Worm (Caenorhabditis elegans) whole organism, L2 larva: ENCODE results near the gene osm-5.
A peak's percentile ranks its signal among the peaks of the same experiment; 100 is the strongest.

Source experiments
- C34F6.9 ChIP-seq: fragments of 150-350 bp; optimal IDR thresholded peaks from 2 replicates; lab custom pipeline; 2014; ENCODE audit warnings: missing biosample characterization, missing genetic modification characterization
- F13H6.1 ChIP-seq: sonication (generic microtip); optimal IDR thresholded peaks from 2 replicates; lab custom pipeline; 2016; ENCODE audit warnings: missing genetic modification characterization, missing compliant biosample characterization
- ZK546.5 ChIP-seq: sonication (generic microtip); optimal IDR thresholded peaks from 2 replicates; lab custom pipeline; 2017; ENCODE audit warnings: missing biosample characterization, missing genetic modification characterization
- aly-2 ChIP-seq: fragments of 150-350 bp; optimal IDR thresholded peaks from 2 replicates; lab custom pipeline; 2014; ENCODE audit warnings: missing biosample characterization, missing genetic modification characterization
- ama-1 ChIP-seq: fragments of 150-350 bp; optimal IDR thresholded peaks from 2 replicates; lab custom pipeline; 2018; ENCODE audit warnings: inconsistent platforms
- blmp-1 ChIP-seq: sonication (generic microtip); optimal IDR thresholded peaks from 2 replicates; lab custom pipeline; 2017; ENCODE audit warnings: missing genetic modification characterization, mild to moderate bottlenecking, missing compliant biosample characterization, antibody characterized with exemption, moderate library complexity; ENCODE audit not compliant: insufficient read depth
- ceh-16 ChIP-seq: fragments of 150-350 bp; optimal IDR thresholded peaks from 2 replicates; lab custom pipeline; 2014; ENCODE audit warnings: missing biosample characterization, missing genetic modification characterization
- ceh-82 ChIP-seq: fragments of 150-350 bp; optimal IDR thresholded peaks from 2 replicates; lab custom pipeline; 2014; ENCODE audit warnings: missing biosample characterization, missing genetic modification characterization
- dmd-4 ChIP-seq: sonication (generic microtip); optimal IDR thresholded peaks from 2 replicates; lab custom pipeline; 2017; ENCODE audit warnings: missing biosample characterization, missing genetic modification characterization
- egl-27 ChIP-seq: sonication (generic microtip); optimal IDR thresholded peaks from 3 replicates; lab custom pipeline; 2017; ENCODE audit warnings: missing biosample characterization, missing genetic modification reagents, missing genetic modification characterization
- elt-1 ChIP-seq: fragments of 150-350 bp; optimal IDR thresholded peaks from 2 replicates; lab custom pipeline; 2014; ENCODE audit warnings: missing biosample characterization, missing genetic modification characterization
- fos-1 ChIP-seq: fragments of 150-350 bp; optimal IDR thresholded peaks from 2 replicates; lab custom pipeline; 2014; ENCODE audit warnings: missing biosample characterization, missing genetic modification characterization
- lin-11 ChIP-seq: fragments of 150-350 bp; sonication (generic microtip); optimal IDR thresholded peaks from 2 replicates; lab custom pipeline; 2014; ENCODE audit warnings: missing biosample characterization, missing genetic modification characterization, inconsistent platforms, mixed read lengths
- lin-13 ChIP-seq: fragments of 150-350 bp; optimal IDR thresholded peaks from 2 replicates; lab custom pipeline; 2014; ENCODE audit warnings: missing biosample characterization, missing genetic modification reagents, missing genetic modification characterization
- lin-39 ChIP-seq: fragments of 150-350 bp; optimal IDR thresholded peaks from 2 replicates; lab custom pipeline; 2014; ENCODE audit warnings: missing biosample characterization, missing genetic modification reagents, missing genetic modification characterization
- lsy-2 ChIP-seq, 2 experiments: fragments of 150-350 bp in 1 of 2; sonication (generic microtip) in 1 of 2; optimal IDR thresholded peaks; 2 replicates each; lab custom pipeline; 2014 to 2017; ENCODE audit warnings: missing biosample characterization in 2 of 2, missing genetic modification characterization in 2 of 2
- mab-5 ChIP-seq: fragments of 150-350 bp; optimal IDR thresholded peaks from 2 replicates; lab custom pipeline; 2014; ENCODE audit warnings: missing biosample characterization, missing genetic modification characterization
- mdl-1 ChIP-seq, 2 experiments: fragments of 150-350 bp in 1 of 2; sonication (generic microtip) in 1 of 2; optimal IDR thresholded peaks; 2 replicates each; lab custom pipeline; 2017; ENCODE audit warnings: missing biosample characterization in 2 of 2, missing genetic modification characterization in 2 of 2
- nhr-12 ChIP-seq: fragments of 150-350 bp; optimal IDR thresholded peaks from 2 replicates; lab custom pipeline; 2014; ENCODE audit warnings: missing biosample characterization, missing genetic modification characterization
- nhr-129 ChIP-seq: fragments of 150-350 bp; optimal IDR thresholded peaks from 2 replicates; lab custom pipeline; 2014; ENCODE audit warnings: missing biosample characterization, missing genetic modification characterization
- nhr-21 ChIP-seq: fragments of 150-350 bp; optimal IDR thresholded peaks from 2 replicates; lab custom pipeline; 2014; ENCODE audit warnings: missing biosample characterization, missing genetic modification characterization
- nhr-237 ChIP-seq: fragments of 150-350 bp; optimal IDR thresholded peaks from 2 replicates; lab custom pipeline; 2014; ENCODE audit warnings: missing biosample characterization, missing genetic modification characterization
- nhr-25 ChIP-seq: fragments of 150-350 bp; sonication (generic microtip); optimal IDR thresholded peaks from 3 replicates; lab custom pipeline; 2014; ENCODE audit warnings: missing biosample characterization, missing genetic modification characterization
- nhr-77 ChIP-seq: fragments of 150-350 bp; optimal IDR thresholded peaks from 2 replicates; lab custom pipeline; 2014; ENCODE audit warnings: missing biosample characterization, missing genetic modification characterization
- skn-1 ChIP-seq: sonication (generic microtip); optimal IDR thresholded peaks from 2 replicates; lab custom pipeline; 2017; ENCODE audit warnings: missing biosample characterization, missing genetic modification characterization
- sma-3 ChIP-seq: sonication (generic microtip); optimal IDR thresholded peaks from 2 replicates; lab custom pipeline; 2016; ENCODE audit warnings: missing genetic modification reagents, missing genetic modification characterization, missing compliant biosample characterization
- sma-9 ChIP-seq, 2 experiments: fragments of 150-350 bp in 1 of 2; sonication (generic microtip) in 1 of 2; optimal IDR thresholded peaks; 2 replicates each; lab custom pipeline; 2014 to 2016; ENCODE audit warnings: missing genetic modification characterization in 2 of 2, mild to moderate bottlenecking in 1 of 2, missing biosample characterization in 1 of 2, missing compliant biosample characterization in 1 of 2, missing genetic modification reagents in 1 of 2, moderate library complexity in 1 of 2
- snpc-4 ChIP-seq: fragments of 150-350 bp; optimal IDR thresholded peaks from 2 replicates; lab custom pipeline; 2014; ENCODE audit warnings: missing biosample characterization, missing genetic modification characterization
- unc-39 ChIP-seq: fragments of 150-350 bp; optimal IDR thresholded peaks from 2 replicates; lab custom pipeline; 2014; ENCODE audit warnings: missing biosample characterization, missing genetic modification characterization
- unc-62 ChIP-seq: fragments of 150-350 bp; optimal IDR thresholded peaks from 2 replicates; lab custom pipeline; 2014; ENCODE audit warnings: missing biosample characterization, missing genetic modification reagents, missing genetic modification characterization
- zag-1 ChIP-seq: fragments of 150-350 bp; optimal IDR thresholded peaks from 2 replicates; lab custom pipeline; 2014; ENCODE audit warnings: missing biosample characterization, missing genetic modification characterization
- ztf-1 ChIP-seq: fragments of 200-800 bp; sonication (Bioruptor generic); conservative IDR thresholded peaks from 2 replicates; pipeline ENCODE4 v1.3.6; 2022; ENCODE audit warnings: missing genetic modification characterization, missing compliant biosample characterization
- ztf-11 ChIP-seq: sonication (generic microtip); optimal IDR thresholded peaks from 2 replicates; lab custom pipeline; 2017; ENCODE audit warnings: missing biosample characterization, missing genetic modification characterization

The osm-5 gene

DNA sequence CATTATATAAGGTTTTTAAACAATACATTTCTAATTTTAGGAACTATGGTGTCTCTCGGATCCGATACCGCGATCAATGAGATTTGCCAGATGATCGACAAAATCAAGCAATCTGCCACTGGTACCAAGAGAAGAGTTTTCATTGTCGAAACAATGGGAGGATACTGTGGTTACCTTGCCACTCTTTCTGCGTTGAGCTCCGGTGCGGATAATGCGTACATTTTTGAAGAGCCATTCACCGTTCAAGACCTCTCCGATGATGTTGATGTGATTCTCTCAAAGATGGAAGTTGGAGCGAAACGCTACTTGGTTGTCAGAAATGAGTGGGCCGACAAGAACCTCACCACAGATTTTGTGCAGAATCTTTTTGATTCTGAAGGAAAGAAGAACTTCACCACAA is 40.5 kb upstream of the osm-5 start:
- no peak for TF ChIP-seq ceh-16 (tag; lab: Kevin White, UChicago)
- TF ChIP-seq egl-27 (tag; lab: Kevin White, UChicago) = no peak

DNA sequence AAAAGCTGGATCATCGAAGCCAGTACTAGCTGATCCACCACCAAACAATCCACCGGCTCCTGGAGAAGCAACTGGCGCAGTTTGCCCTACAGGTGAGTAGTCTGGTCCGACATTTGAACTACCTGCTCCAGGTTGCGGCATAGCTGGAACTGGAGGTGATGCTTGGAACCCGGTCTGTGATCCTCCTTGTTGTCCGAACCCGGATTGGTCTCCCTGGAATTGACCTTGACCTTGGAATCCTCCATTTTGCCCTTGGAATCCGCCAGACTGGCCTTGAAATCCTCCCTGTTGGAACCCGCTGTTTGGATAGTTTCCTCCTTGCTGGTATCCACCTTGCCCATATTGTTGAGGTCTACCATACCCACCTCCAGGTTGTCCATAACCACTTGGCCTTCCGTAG is 38.1 kb upstream of the osm-5 start:
- TF ChIP-seq aly-2 (tag; lab: Kevin White, UChicago) = no peak
- TF ChIP-seq mdl-1 (tag; optimal IDR thresholded peaks at IDR 0.05; lab: Kevin White, UChicago) = no peak
- no peak for TF ChIP-seq lin-11
- TF ChIP-seq nhr-129 (tag; lab: Kevin White, UChicago) = no peak
- TF ChIP-seq skn-1 (tag; lab: Kevin White, UChicago) = no peak
- TF ChIP-seq blmp-1 (tag; lab: Kevin White, UChicago) = no peak
- no peak for TF ChIP-seq zag-1 (tag; lab: Kevin White, UChicago)
- no peak for TF ChIP-seq sma-3 (GFP tag; lab: Kevin White, UChicago)
- no peak for TF ChIP-seq nhr-21 (tag; lab: Kevin White, UChicago)
- no peak for TF ChIP-seq nhr-237
- TF ChIP-seq C34F6.9 (tag; lab: Kevin White, UChicago) = no peak
- no peak for TF ChIP-seq ztf-11 (tag; lab: Kevin White, UChicago)
- TF ChIP-seq ceh-82 (tag; lab: Kevin White, UChicago) = no peak
- no peak for TF ChIP-seq F13H6.1 (tag; lab: Kevin White, UChicago)
- TF ChIP-seq lsy-2 (tag; optimal IDR thresholded peaks at IDR 0.05; lab: Kevin White, UChicago) = no peak
- no peak for TF ChIP-seq mab-5 (tag; lab: Kevin White, UChicago)

DNA sequence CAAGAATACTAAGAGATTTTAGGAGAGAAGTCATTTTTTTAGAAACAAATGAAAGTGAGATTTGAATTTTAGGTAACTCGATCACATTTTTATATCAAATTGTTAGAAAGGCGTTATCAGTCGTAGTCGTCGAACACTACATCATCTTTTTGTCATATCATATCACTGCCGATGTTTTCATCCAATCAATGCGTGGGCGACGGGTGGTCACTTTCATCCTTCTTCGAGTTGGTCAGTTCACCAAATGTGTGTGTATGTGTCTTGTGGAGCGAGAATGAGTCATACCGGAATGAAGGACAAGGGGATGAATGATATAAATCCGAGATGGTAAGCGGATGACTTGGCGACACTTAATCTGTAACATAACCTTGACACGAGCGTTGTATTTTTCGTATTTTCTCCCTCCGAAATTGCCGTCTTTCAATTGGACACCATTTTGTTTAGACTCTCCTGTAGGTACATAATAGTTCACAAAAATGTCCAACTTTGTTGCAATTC is 37.5 kb upstream of the osm-5 start, which contains the start of the genes Y41G9A.10 and Y41G9A.5:
Y41G9A.10 (minus strand) TSS at position 51 of the 498 bp plus-strand sequence.
Y41G9A.5 (plus strand) TSS at position 160 of the 498 bp plus-strand sequence.
- TF ChIP-seq lin-11 = no peak
- peak; percentile 36 for TF ChIP-seq blmp-1 (tag; lab: Kevin White, UChicago)
- peak; percentile 22 for TF ChIP-seq nhr-25 (tag; lab: Kevin White, UChicago)
- TF ChIP-seq nhr-129 (tag; lab: Kevin White, UChicago) = peak; percentile 31
- TF ChIP-seq sma-3 (GFP tag; lab: Kevin White, UChicago) = peak; percentile 61
- peak; percentile 34 for TF ChIP-seq fos-1
- TF ChIP-seq elt-1 (tag; lab: Kevin White, UChicago) = no peak
- TF ChIP-seq nhr-21 (tag; lab: Kevin White, UChicago) = peak; percentile 38
- TF ChIP-seq sma-9 (GFP tag; optimal IDR thresholded peaks at IDR 0.05; lab: Kevin White, UChicago) = peak; percentile 44
- TF ChIP-seq sma-9 (tag; optimal IDR thresholded peaks at IDR 0.05; lab: Kevin White, UChicago) = no peak
- no peak for TF ChIP-seq lin-13 (GFP tag; lab: Kevin White, UChicago)
- no peak for TF ChIP-seq ama-1 (lab: Kevin White, UChicago)

DNA sequence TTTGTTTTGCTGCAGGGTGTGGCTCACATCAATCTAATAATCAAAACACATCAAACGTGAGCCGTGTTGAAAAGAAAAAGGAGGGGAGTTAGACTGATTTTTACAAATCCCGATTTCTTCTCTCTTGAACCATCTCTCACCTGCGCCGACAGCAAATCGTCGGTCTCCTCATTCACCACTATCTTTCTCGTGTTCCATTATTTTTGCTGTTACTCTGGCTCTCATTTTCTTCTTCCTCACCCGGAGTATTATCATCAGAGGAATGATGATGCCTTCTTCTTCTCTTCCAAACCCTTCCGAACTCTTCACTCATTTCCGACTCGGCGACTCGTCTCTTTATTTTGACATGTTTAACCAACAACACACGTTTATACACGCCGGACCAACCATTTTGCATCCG is 33.8 kb upstream of the osm-5 start:
- TF ChIP-seq unc-39 (tag; lab: Kevin White, UChicago) (no peak), sma-9 (GFP tag; optimal IDR thresholded peaks at IDR 0.05; lab: Kevin White, UChicago) (peak; percentile 32), sma-9 (tag; optimal IDR thresholded peaks at IDR 0.05; lab: Kevin White, UChicago) (no peak), ceh-82 (tag; lab: Kevin White, UChicago) (no peak), unc-62 (GFP tag; lab: Kevin White, UChicago) (no peak), nhr-25 (tag; lab: Kevin White, UChicago) (no peak), lin-13 (GFP tag; lab: Kevin White, UChicago) (no peak), ztf-1 (GFP tag; lab: Robert Waterston, UW) (no peak), nhr-237 (no peak), F13H6.1 (tag; lab: Kevin White, UChicago) (peak; percentile 45), lsy-2 (tag; optimal IDR thresholded peaks at IDR 0.05; lab: Kevin White, UChicago) (no peak), nhr-21 (tag; lab: Kevin White, UChicago) (no peak), egl-27 (tag; lab: Kevin White, UChicago) (no peak), snpc-4 (tag; lab: Kevin White, UChicago) (no peak), zag-1 (tag; lab: Kevin White, UChicago) (no peak), blmp-1 (tag; lab: Kevin White, UChicago) (no peak), skn-1 (tag; lab: Kevin White, UChicago) (no peak), aly-2 (tag; lab: Kevin White, UChicago) (no peak), lin-39 (no peak), nhr-12 (tag; lab: Kevin White, UChicago) (no peak), ZK546.5 (tag; lab: Kevin White, UChicago) (no peak), sma-3 (GFP tag; lab: Kevin White, UChicago) (no peak), nhr-77 (tag; lab: Kevin White, UChicago) (no peak), nhr-129 (tag; lab: Kevin White, UChicago) (peak; percentile 28), dmd-4 (no peak)
